Fruit fly (Drosophila melanogaster) whole organism, prepupa: ENCODE results near the gene CG8176.

ENCODE experiments used
- CG10631 ChIP-seq: fragments of 200-800 bp; sonication (Bioruptor generic); optimal IDR thresholded peaks from 2 replicates; lab custom pipeline; 2016; ENCODE audit warnings: missing biosample characterization, missing genetic modification characterization
- CG11762 ChIP-seq: fragments of 200-800 bp; sonication (Bioruptor generic); optimal IDR thresholded peaks from 3 replicates; lab custom pipeline; 2016; ENCODE audit warnings: missing biosample characterization, missing genetic modification characterization; ENCODE audit not compliant: insufficient read depth
- CG1621 ChIP-seq: fragments of 200-800 bp; sonication (Bioruptor generic); optimal IDR thresholded peaks from 3 replicates; lab custom pipeline; 2018; ENCODE audit warnings: missing biosample characterization, mild to moderate bottlenecking, missing genetic modification characterization
- CG3032 ChIP-seq: fragments of 200-800 bp; optimal IDR thresholded peaks from 2 replicates; lab custom pipeline; 2019; ENCODE audit warnings: missing biosample characterization, mild to moderate bottlenecking, missing genetic modification characterization, moderate library complexity
- CG32006 ChIP-seq: fragments of 200-800 bp; sonication (Bioruptor generic); optimal IDR thresholded peaks from 3 replicates; lab custom pipeline; 2017; ENCODE audit warnings: missing biosample characterization, mild to moderate bottlenecking, missing genetic modification characterization
- CG34406 ChIP-seq: fragments of 200-800 bp; sonication (Bioruptor generic); optimal IDR thresholded peaks from 3 replicates; lab custom pipeline; 2016; ENCODE audit warnings: missing biosample characterization, missing genetic modification characterization
- CG3919 ChIP-seq: fragments of 200-800 bp; sonication (Bioruptor generic); optimal IDR thresholded peaks from 3 replicates; lab custom pipeline; 2016; ENCODE audit warnings: missing biosample characterization, missing genetic modification characterization
- CG6163 ChIP-seq: fragments of 200-800 bp; sonication (Bioruptor generic); IDR thresholded peaks from 3 replicates; pipeline ENCODE4 v1.3.6; 2022; ENCODE audit warnings: missing biosample characterization, missing genetic modification characterization
- CG6276 ChIP-seq: fragments of 200-800 bp; sonication (Bioruptor generic); optimal IDR thresholded peaks from 2 replicates; lab custom pipeline; 2017; ENCODE audit warnings: missing biosample characterization, mild to moderate bottlenecking, missing genetic modification characterization
- CG6792 ChIP-seq: fragments of 200-800 bp; sonication (Bioruptor generic); optimal IDR thresholded peaks from 3 replicates; lab custom pipeline; 2016; ENCODE audit warnings: missing biosample characterization, missing genetic modification characterization
- CG6808 ChIP-seq: fragments of 200-800 bp; sonication (Bioruptor generic); optimal IDR thresholded peaks from 3 replicates; lab custom pipeline; 2017; ENCODE audit warnings: missing biosample characterization, missing genetic modification characterization, mild to moderate bottlenecking, moderate library complexity, missing genetic modification reagents
- CG8119 ChIP-seq: fragments of 200-800 bp; sonication (Bioruptor generic); IDR thresholded peaks from 3 replicates; pipeline ENCODE4 v1.3.6; 2022; ENCODE audit warnings: missing biosample characterization, missing genetic modification characterization
- CG8319 ChIP-seq: fragments of 200-800 bp; sonication (Bioruptor generic); optimal IDR thresholded peaks from 3 replicates; lab custom pipeline; 2016; ENCODE audit warnings: missing biosample characterization, missing genetic modification characterization
- Eip75B ChIP-seq: fragments of 200-800 bp; sonication (Bioruptor generic); optimal IDR thresholded peaks from 3 replicates; lab custom pipeline; 2016; ENCODE audit warnings: missing biosample characterization, missing genetic modification characterization
- Eip78C ChIP-seq: fragments of 200-800 bp; sonication (Bioruptor generic); peaks from one replicate; lab custom pipeline; 2016; ENCODE audit warnings: missing biosample characterization, missing genetic modification characterization
- Eip93F ChIP-seq: fragments of 200-800 bp; sonication (Bioruptor generic); optimal IDR thresholded peaks from 2 replicates; lab custom pipeline; 2016; ENCODE audit warnings: missing biosample characterization, mild to moderate bottlenecking, missing genetic modification characterization
- Hr38 ChIP-seq: sonication (Bioruptor generic); optimal IDR thresholded peaks from 2 replicates; lab custom pipeline; 2016; ENCODE audit warnings: missing biosample characterization, missing genetic modification characterization
- Lpt ChIP-seq: fragments of 200-800 bp; sonication (Bioruptor generic); optimal IDR thresholded peaks from 3 replicates; lab custom pipeline; 2016; ENCODE audit warnings: missing biosample characterization, missing genetic modification characterization
- Sox14 ChIP-seq: fragments of 200-800 bp; sonication (Bioruptor generic); optimal IDR thresholded peaks from 3 replicates; lab custom pipeline; 2016; ENCODE audit warnings: missing biosample characterization, missing genetic modification characterization
- Sox15 ChIP-seq: fragments of 200-800 bp; sonication (Bioruptor generic); optimal IDR thresholded peaks from 3 replicates; lab custom pipeline; 2016; ENCODE audit warnings: missing biosample characterization, missing genetic modification characterization
- achi ChIP-seq: fragments of 200-800 bp; sonication (Bioruptor generic); optimal IDR thresholded peaks from 3 replicates; lab custom pipeline; 2016; ENCODE audit warnings: missing biosample characterization, missing genetic modification characterization
- acj6 ChIP-seq: fragments of 200-800 bp; sonication (Bioruptor generic); optimal IDR thresholded peaks from 3 replicates; lab custom pipeline; 2016; ENCODE audit warnings: missing biosample characterization, missing genetic modification characterization
- cyc ChIP-seq: fragments of 200-800 bp; sonication (Bioruptor generic); optimal IDR thresholded peaks from 3 replicates; lab custom pipeline; 2016; ENCODE audit warnings: missing biosample characterization, missing genetic modification characterization
- dsx ChIP-seq: fragments of 200-800 bp; optimal IDR thresholded peaks from 3 replicates; lab custom pipeline; 2019; ENCODE audit warnings: missing biosample characterization, mild to moderate bottlenecking, missing genetic modification characterization, moderate library complexity; ENCODE audit not compliant: poor library complexity, severe bottlenecking
- eg ChIP-seq: fragments of 200-800 bp; sonication (Bioruptor generic); IDR thresholded peaks from 3 replicates; pipeline ENCODE4 v1.3.6; 2022; ENCODE audit warnings: missing biosample characterization, missing genetic modification characterization
- esn ChIP-seq: fragments of 200-800 bp; sonication (Bioruptor generic); optimal IDR thresholded peaks from 2 replicates; lab custom pipeline; 2016; ENCODE audit warnings: missing biosample characterization, mild to moderate bottlenecking, missing genetic modification characterization, moderate library complexity
- fd59A ChIP-seq: fragments of 200-800 bp; sonication (Bioruptor generic); optimal IDR thresholded peaks from 2 replicates; lab custom pipeline; 2017; ENCODE audit warnings: missing biosample characterization, mild to moderate bottlenecking, missing genetic modification characterization, missing genetic modification reagents
- fkh ChIP-seq: fragments of 200-800 bp; sonication (Bioruptor generic); optimal IDR thresholded peaks from 3 replicates; lab custom pipeline; 2017; ENCODE audit warnings: missing biosample characterization, mild to moderate bottlenecking, missing genetic modification characterization, moderate library complexity
- lz ChIP-seq: fragments of 200-800 bp; sonication (Bioruptor generic); optimal IDR thresholded peaks from 3 replicates; lab custom pipeline; 2016; ENCODE audit warnings: missing biosample characterization, missing genetic modification characterization
- net ChIP-seq: fragments of 200-800 bp; sonication (Bioruptor generic); optimal IDR thresholded peaks from 3 replicates; lab custom pipeline; 2016; ENCODE audit warnings: missing biosample characterization, missing genetic modification characterization
- ss ChIP-seq, 2 experiments: fragments of 200-800 bp; sonication (Bioruptor generic); optimal IDR thresholded peaks; 2 replicates in 1 of 2; 3 replicates in 1 of 2; lab custom pipeline; 2017 to 2018; ENCODE audit warnings: mild to moderate bottlenecking in 2 of 2, missing biosample characterization in 2 of 2, missing genetic modification characterization in 2 of 2, moderate library complexity in 1 of 2
- svp ChIP-seq: fragments of 200-800 bp; sonication (Bioruptor generic); peaks from one replicate; lab custom pipeline; 2016; ENCODE audit warnings: missing biosample characterization, missing genetic modification characterization
- topi ChIP-seq: fragments of 200-800 bp; sonication (Bioruptor generic); optimal IDR thresholded peaks from 3 replicates; lab custom pipeline; 2016; ENCODE audit warnings: missing biosample characterization, missing genetic modification characterization

CG8176 gene

DNA sequence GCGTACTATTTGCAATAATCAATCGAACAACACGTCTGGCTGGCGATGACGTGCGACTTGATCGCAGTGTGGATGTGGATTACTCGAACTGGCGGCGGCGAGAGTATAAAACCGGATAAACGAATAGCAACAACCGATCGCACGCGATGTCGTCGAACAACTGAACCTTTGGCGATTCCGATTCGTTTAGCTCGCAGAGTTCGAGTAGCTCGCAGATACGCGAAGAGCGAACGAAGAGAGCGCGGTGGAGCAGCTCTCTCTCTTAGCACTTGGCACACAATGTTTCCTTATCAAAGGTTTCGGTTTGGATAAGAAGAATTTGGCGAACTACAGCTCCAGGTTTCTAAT lies 13.4 kb upstream of the CG8176 start, which contains the start of gene RhoL (continued):
- TF ChIP-seq CG6808 (no peak), svp (GFP tag; lab: Kevin White, UChicago) (no peak), cyc (GFP tag; lab: Kevin White, UChicago) (no peak), Eip78C (GFP tag; lab: Kevin White, UChicago) (peak; percentile 81), fd59A (GFP tag; lab: Kevin White, UChicago) (no peak), Lpt (peak; percentile 28), Sox14 (GFP tag; lab: Kevin White, UChicago) (peak; percentile 28)

dm6 chr3R:9503329-9504088 lies 12.3 kb upstream of the CG8176 start:
- TF ChIP-seq CG6163 (GFP tag; lab: Robert Waterston, UW): peak; percentile 17; the same call in 1 of the 3 replicates
- TF ChIP-seq CG8119 (GFP tag; lab: Robert Waterston, UW): 0 out of 3 replicates have a peak, but pooled peaks have one; percentile 16
- TF ChIP-seq ss (GFP tag; optimal IDR thresholded peaks at IDR 0.05; lab: Kevin White, UChicago): peak in 1 of 2 experiments; percentile 8
- TF ChIP-seq dsx (GFP tag; lab: Kevin White, UChicago): peak; percentile 30
- TF ChIP-seq CG32006 (GFP tag; lab: Kevin White, UChicago): no peak
- no peak for TF ChIP-seq acj6 (GFP tag; lab: Kevin White, UChicago)
- peak; percentile 61 for TF ChIP-seq Eip78C (GFP tag; lab: Kevin White, UChicago)

DNA sequence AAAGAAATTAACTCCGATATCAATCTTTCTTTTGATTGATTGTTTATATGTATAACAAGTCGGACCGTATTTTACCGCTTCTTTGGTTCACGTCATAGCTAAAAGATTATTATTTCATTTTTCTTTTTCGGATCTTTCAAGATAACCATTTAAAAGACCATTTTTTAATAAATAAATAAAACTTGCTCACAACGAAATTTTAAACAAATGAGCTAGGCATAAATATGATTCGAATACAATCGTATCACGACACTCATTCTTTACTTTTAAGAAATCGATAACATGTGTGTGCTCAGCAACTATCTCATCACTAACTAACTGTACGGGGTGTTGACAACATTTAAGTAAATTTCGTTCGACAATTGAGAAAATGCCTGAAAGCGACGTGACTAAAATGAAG lies 11.5 kb upstream of the CG8176 start, which contains the start of gene CG8149:
Gene CG8149, plus strand, starts transcription at position 302 of the 400 bp plus-strand sequence.
- peak; percentile 35 for TF ChIP-seq CG1621 (tag; lab: Kevin White, UChicago)
- TF ChIP-seq cyc (GFP tag; lab: Kevin White, UChicago): no peak
- TF ChIP-seq topi: peak; percentile 21
- TF ChIP-seq achi (GFP tag; lab: Kevin White, UChicago): no peak
- no peak for TF ChIP-seq Eip93F (GFP tag; lab: Kevin White, UChicago)
- peak; percentile 14 for TF ChIP-seq lz
- TF ChIP-seq dsx (GFP tag; lab: Kevin White, UChicago): peak; percentile 11
- peak; percentile 39 for TF ChIP-seq Sox14 (GFP tag; lab: Kevin White, UChicago)
- TF ChIP-seq Eip78C (GFP tag; lab: Kevin White, UChicago): peak; percentile 10
- peak; percentile 27 for TF ChIP-seq esn
- TF ChIP-seq fkh (GFP tag; lab: Kevin White, UChicago): peak; percentile 76
- TF ChIP-seq CG3919 (GFP tag; lab: Kevin White, UChicago): no peak
- no peak for TF ChIP-seq CG34406 (GFP tag; lab: Kevin White, UChicago)
- TF ChIP-seq CG10631: no peak
- TF ChIP-seq net (GFP tag; lab: Kevin White, UChicago): no peak
- TF ChIP-seq CG8319 (GFP tag; lab: Kevin White, UChicago): no peak

DNA sequence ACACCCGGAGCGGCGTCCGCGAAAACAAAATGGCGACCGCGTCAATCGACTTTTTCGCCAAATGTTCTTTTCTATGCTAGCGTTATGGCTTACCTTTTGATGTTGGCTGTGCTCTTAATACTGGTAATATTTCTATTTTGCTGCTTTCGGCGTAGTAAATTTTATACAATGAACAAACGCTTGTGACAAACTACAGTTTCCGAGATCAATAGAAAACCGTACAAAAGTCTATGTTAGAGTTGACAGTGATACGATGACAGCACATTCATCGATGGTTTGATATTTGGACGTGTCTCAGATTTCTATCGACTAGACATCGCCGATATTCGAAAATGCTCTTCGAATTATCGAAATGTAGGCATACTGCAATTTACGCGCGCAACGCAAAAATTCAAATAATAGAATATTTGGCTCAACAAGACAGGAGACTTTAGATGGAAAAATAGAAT lies 5.7 kb upstream of the CG8176 start, which contains the start of gene rump:
Gene rump, minus strand, starts transcription at position 255 of the 449 bp plus-strand sequence.
- TF ChIP-seq Sox14 (GFP tag; lab: Kevin White, UChicago): peak; percentile 21
- peak; percentile 15 for TF ChIP-seq dsx (GFP tag; lab: Kevin White, UChicago)
- TF ChIP-seq Lpt: no peak
- TF ChIP-seq esn: peak; percentile 2
- TF ChIP-seq fd59A (GFP tag; lab: Kevin White, UChicago): no peak
- TF ChIP-seq Eip78C (GFP tag; lab: Kevin White, UChicago): peak; percentile 25
- no peak for TF ChIP-seq CG6792 (GFP tag; lab: Kevin White, UChicago)
- no peak for TF ChIP-seq CG11762 (GFP tag; lab: Kevin White, UChicago)
- peak; percentile 93 for TF ChIP-seq CG1621 (tag; lab: Kevin White, UChicago)

DNA sequence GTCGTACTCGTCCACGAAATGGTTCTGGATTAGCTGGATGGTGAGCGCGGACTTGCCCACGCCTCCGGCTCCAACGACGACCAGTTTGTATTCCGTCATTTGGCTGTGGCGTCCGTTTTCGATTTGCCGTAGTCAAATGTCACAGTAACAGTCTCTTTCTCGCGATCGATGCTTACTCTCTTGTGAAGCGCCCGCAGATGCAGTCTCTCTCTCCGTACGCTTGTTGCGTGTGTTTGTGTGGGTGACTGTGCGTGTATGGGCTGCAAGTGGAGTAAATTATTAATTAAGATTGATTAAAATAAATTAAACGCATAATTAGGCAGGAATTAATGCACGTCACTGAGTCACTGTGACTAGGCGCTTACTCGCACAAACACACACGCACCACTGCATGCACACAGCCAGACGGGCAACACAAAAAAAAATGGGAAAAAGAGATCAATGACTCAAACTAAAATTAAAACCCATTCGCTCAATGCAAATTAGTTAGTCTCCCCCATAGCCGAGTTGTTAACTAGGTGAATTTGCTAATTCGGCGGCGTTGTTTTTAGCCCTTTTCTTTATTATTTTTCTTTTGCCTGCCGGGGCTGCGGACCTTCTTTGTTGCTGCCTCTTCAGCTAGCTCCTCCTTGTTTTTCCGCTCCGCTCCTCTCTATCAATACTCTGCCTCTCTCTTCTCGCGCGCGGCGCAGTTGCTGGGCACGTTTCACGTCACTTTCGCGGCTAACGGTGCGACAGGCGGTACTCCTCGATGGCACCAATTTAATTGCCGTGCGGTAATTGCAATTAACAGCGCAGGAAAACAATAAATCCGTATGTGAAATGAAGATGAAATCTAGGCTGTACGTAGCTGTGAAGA lies 3.4 kb upstream of the CG8176 start:
- TF ChIP-seq CG1621 (tag; lab: Kevin White, UChicago): peak; percentile 44
- no peak for TF ChIP-seq eg (GFP tag; lab: Robert Waterston, UW)
- no peak for TF ChIP-seq Eip75B
- peak; percentile 45 for TF ChIP-seq dsx (GFP tag; lab: Kevin White, UChicago)
- TF ChIP-seq ss (GFP tag; optimal IDR thresholded peaks at IDR 0.05; lab: Kevin White, UChicago): peak in 1 of 2 experiments; percentile 1
- no peak for TF ChIP-seq Hr38 (GFP tag; lab: Kevin White, UChicago)
- peak; percentile 74 for TF ChIP-seq Eip78C (GFP tag; lab: Kevin White, UChicago)
- no peak for TF ChIP-seq CG3032
- TF ChIP-seq CG6276 (GFP tag; lab: Kevin White, UChicago): no peak
- no peak for TF ChIP-seq Sox15 (GFP tag; lab: Kevin White, UChicago)
- TF ChIP-seq lz: no peak
